Worm (Caenorhabditis elegans) whole organism, midembryonic: Measurements from ENCODE around the gene F26A1.7.

ENCODE experiments used
- cog-1 ChIP-seq: sonication (generic microtip); optimal IDR thresholded peaks from 2 replicates; lab custom pipeline; 2016; ENCODE audit warnings: missing genetic modification characterization, missing compliant biosample characterization
- med-1 ChIP-seq: sonication (generic microtip); optimal IDR thresholded peaks from 2 replicates; lab custom pipeline; 2017; ENCODE audit warnings: missing genetic modification characterization, mild to moderate bottlenecking, missing compliant biosample characterization, antibody characterized with exemption, missing genetic modification reagents; ENCODE audit not compliant: insufficient read depth
- ztf-23 ChIP-seq: fragments of 200-800 bp; sonication (Bioruptor generic); IDR thresholded peaks from 2 replicates; pipeline ENCODE4 v1.3.6; 2022; ENCODE audit warnings: missing genetic modification reagents, missing genetic modification characterization, missing compliant biosample characterization

ce11 chrIII:4842173-4842572, 22.4 kb upstream of the F26A1.7 start, which contains the start of gene clec-156:
- TF ChIP-seq ztf-23 (no peak), cog-1 (no peak), med-1 (GFP tag; lab: Kevin White, UChicago) (no peak)
